Fruit fly (Drosophila melanogaster): ENCODE measurements around the gene Usp47.

- TF ChIP-seq pan (optimal IDR thresholded peaks at IDR 0.05) (no peak), Dll (optimal IDR thresholded peaks at IDR 0.05) (no peak), usp (GFP tag; optimal IDR thresholded peaks at IDR 0.05) (no peak), psq (optimal IDR thresholded peaks at IDR 0.05) (no peak), CG8478 (optimal IDR thresholded peaks at IDR 0.05) (no peak), EcR (GFP tag; optimal IDR thresholded peaks at IDR 0.05) (no peak)
Observed at dm6 chr3L:5731639-5732038, 21.1 kb upstream of the Usp47 start.
